Fruit fly (Drosophila melanogaster) whole organism, embryonic: ENCODE measurements around the gene Ser12.
A peak's percentile ranks its signal among the peaks of the same experiment; 100 is the strongest.

Experiments used
- Atf6 ChIP-seq: fragments of 200-800 bp; sonication (Bioruptor generic); IDR thresholded peaks from 2 replicates; pipeline ENCODE4 v1.3.6; 2022; ENCODE audit warnings: missing biosample characterization, missing genetic modification characterization
- Bdp1 ChIP-seq: fragments of 200-800 bp; sonication (Bioruptor generic); optimal IDR thresholded peaks from 3 replicates; lab custom pipeline; 2016; ENCODE audit warnings: missing biosample characterization, missing genetic modification characterization
- CG11456 ChIP-seq: fragments of 200-800 bp; sonication (Bioruptor generic); IDR thresholded peaks from 3 replicates; pipeline ENCODE4 v1.3.6; 2022; ENCODE audit warnings: missing biosample characterization, missing genetic modification characterization
- CG13296 ChIP-seq: fragments of 200-800 bp; sonication (Bioruptor generic); optimal IDR thresholded peaks from 3 replicates; lab custom pipeline; 2018; ENCODE audit warnings: missing biosample characterization, mild to moderate bottlenecking, missing genetic modification characterization
- CG14441 ChIP-seq: fragments of 200-800 bp; sonication (Bioruptor generic); IDR thresholded peaks from 2 replicates; pipeline ENCODE4 v1.3.6; 2022; ENCODE audit warnings: missing biosample characterization, missing genetic modification characterization
- CG14860 ChIP-seq: fragments of 200-800 bp; sonication (Bioruptor generic); IDR thresholded peaks from 3 replicates; pipeline ENCODE4 v1.3.6; 2022; ENCODE audit warnings: missing biosample characterization, missing genetic modification characterization; ENCODE audit not compliant: partially characterized antibody
- CG15011 ChIP-seq: fragments of 200-800 bp; sonication (Bioruptor generic); optimal IDR thresholded peaks from 3 replicates; lab custom pipeline; 2018; ENCODE audit warnings: missing biosample characterization, mild to moderate bottlenecking, missing genetic modification characterization
- CG17328 ChIP-seq: fragments of 200-800 bp; sonication (Bioruptor generic); IDR thresholded peaks from 2 replicates; pipeline ENCODE4 v1.3.6; 2022; ENCODE audit warnings: missing biosample characterization, missing genetic modification characterization
- CG17912 ChIP-seq: fragments of 200-800 bp; sonication (Bioruptor generic); optimal IDR thresholded peaks from 2 replicates; lab custom pipeline; 2018; ENCODE audit warnings: missing biosample characterization, mild to moderate bottlenecking, missing genetic modification characterization
- CG4328 ChIP-seq: fragments of 200-800 bp; sonication (Bioruptor generic); optimal IDR thresholded peaks from 3 replicates; lab custom pipeline; 2017; ENCODE audit warnings: missing biosample characterization, missing genetic modification reagents, missing genetic modification characterization
- CG4360 ChIP-seq: fragments of 200-800 bp; sonication (Bioruptor generic); IDR thresholded peaks from 2 replicates; pipeline ENCODE4 v1.3.6; 2022; ENCODE audit warnings: missing biosample characterization, missing genetic modification characterization
- CG4424 ChIP-seq: fragments of 200-800 bp; sonication (Bioruptor generic); optimal IDR thresholded peaks from 3 replicates; lab custom pipeline; 2016; ENCODE audit warnings: missing biosample characterization, missing genetic modification characterization
- CG6689 ChIP-seq: fragments of 200-800 bp; sonication (Bioruptor generic); IDR thresholded peaks from 2 replicates; pipeline ENCODE4 v1.3.6; 2022; ENCODE audit warnings: missing biosample characterization, missing genetic modification characterization
- CG7357 ChIP-seq: fragments of 200-800 bp; sonication (Bioruptor generic); IDR thresholded peaks from 3 replicates; pipeline ENCODE4 v1.3.6; 2022; ENCODE audit warnings: missing biosample characterization, missing genetic modification characterization
- CHES-1-like ChIP-seq: fragments of 200-800 bp; sonication (Bioruptor generic); optimal IDR thresholded peaks from 2 replicates; lab custom pipeline; 2016; ENCODE audit warnings: missing biosample characterization, missing genetic modification characterization
- Ets65A ChIP-seq: fragments of 200-800 bp; sonication (Bioruptor generic); peaks from one replicate; lab custom pipeline; 2016; ENCODE audit warnings: missing biosample characterization, missing genetic modification characterization
- Gsc ChIP-seq: fragments of 200-800 bp; sonication (Bioruptor generic); IDR thresholded peaks from 2 replicates; pipeline ENCODE4 v1.3.6; 2022; ENCODE audit warnings: missing biosample characterization, missing genetic modification characterization
- Hmr ChIP-seq: fragments of 200-800 bp; sonication (Bioruptor generic); optimal IDR thresholded peaks from 3 replicates; lab custom pipeline; 2017; ENCODE audit warnings: mild to moderate bottlenecking, missing biosample characterization, missing genetic modification reagents, missing genetic modification characterization
- Hr78 ChIP-seq, 2 experiments: fragments of 200-800 bp in 1 of 2; fragments of >200 bp in 1 of 2; sonication (Bioruptor generic) in 1 of 2; optimal IDR thresholded peaks; 2 replicates each; lab custom pipeline; 2017 to 2019; ENCODE audit warnings: missing biosample characterization in 2 of 2, missing genetic modification characterization in 2 of 2, mild to moderate bottlenecking in 1 of 2, moderate library complexity in 1 of 2
- Lim3 ChIP-seq: fragments of 200-800 bp; sonication (Bioruptor generic); IDR thresholded peaks from 2 replicates; pipeline ENCODE4 v1.3.6; 2022; ENCODE audit warnings: missing biosample characterization, missing genetic modification characterization
- Sox102F ChIP-seq: fragments of 200-800 bp; sonication (Bioruptor generic); optimal IDR thresholded peaks from 2 replicates; lab custom pipeline; 2018; ENCODE audit warnings: missing biosample characterization, mild to moderate bottlenecking, missing genetic modification characterization, moderate library complexity
- Vsx1 ChIP-seq: fragments of 200-800 bp; sonication (Bioruptor generic); optimal IDR thresholded peaks from 2 replicates; lab custom pipeline; 2017; ENCODE audit warnings: missing biosample characterization, mild to moderate bottlenecking, missing genetic modification characterization, missing genetic modification reagents
- abd-A ChIP-seq: fragments of 200-800 bp; sonication (Bioruptor generic); optimal IDR thresholded peaks from 3 replicates; lab custom pipeline; 2019; ENCODE audit warnings: missing biosample characterization, mild to moderate bottlenecking, missing genetic modification characterization, moderate library complexity
- chif ChIP-seq, 2 experiments: fragments of 200-800 bp; sonication (Bioruptor generic); optimal IDR thresholded peaks; 3 replicates each; lab custom pipeline; 2016; ENCODE audit warnings: missing biosample characterization in 2 of 2, missing genetic modification characterization in 2 of 2
- dan ChIP-seq: fragments of 200-800 bp; sonication (Bioruptor generic); IDR thresholded peaks from 2 replicates; pipeline ENCODE4 v1.3.6; 2022; ENCODE audit warnings: missing biosample characterization, missing genetic modification characterization
- disco-r ChIP-seq: fragments of 200-800 bp; sonication (Bioruptor generic); optimal IDR thresholded peaks from 2 replicates; lab custom pipeline; 2016; ENCODE audit warnings: missing biosample characterization, missing genetic modification characterization
- dysf ChIP-seq: fragments of 200-800 bp; sonication (Bioruptor generic); IDR thresholded peaks from 3 replicates; pipeline ENCODE4 v1.3.6; 2022; ENCODE audit warnings: missing biosample characterization, missing genetic modification characterization
- exex ChIP-seq: fragments of 200-800 bp; sonication (Bioruptor generic); optimal IDR thresholded peaks from 4 replicates; lab custom pipeline; 2018; ENCODE audit warnings: missing biosample characterization, mild to moderate bottlenecking, missing genetic modification characterization, moderate library complexity
- gce ChIP-seq: fragments of 200-800 bp; sonication (Bioruptor generic); IDR thresholded peaks from 3 replicates; pipeline ENCODE4 v1.3.6; 2022; ENCODE audit warnings: missing biosample characterization, missing genetic modification characterization
- gem ChIP-seq: fragments of 200-800 bp; sonication (Bioruptor generic); optimal IDR thresholded peaks from 2 replicates; lab custom pipeline; 2019; ENCODE audit warnings: missing biosample characterization, mild to moderate bottlenecking, missing genetic modification characterization, moderate library complexity
- gsb-n ChIP-seq: fragments of 200-800 bp; sonication (Bioruptor generic); optimal IDR thresholded peaks from 3 replicates; lab custom pipeline; 2018; ENCODE audit warnings: missing biosample characterization, mild to moderate bottlenecking, missing genetic modification characterization
- gt ChIP-seq: fragments of 200-800 bp; sonication (Bioruptor generic); IDR thresholded peaks from 2 replicates; pipeline ENCODE4 v1.3.6; 2022; ENCODE audit warnings: missing biosample characterization, missing genetic modification characterization
- hbn ChIP-seq: fragments of 200-800 bp; sonication (Bioruptor generic); IDR thresholded peaks from 2 replicates; pipeline ENCODE4 v1.3.6; 2022; ENCODE audit warnings: missing biosample characterization, missing genetic modification characterization; ENCODE audit not compliant: partially characterized antibody
- nau ChIP-seq: fragments of 200-800 bp; sonication (Bioruptor generic); optimal IDR thresholded peaks from 3 replicates; lab custom pipeline; 2017; ENCODE audit warnings: missing biosample characterization, mild to moderate bottlenecking, missing genetic modification characterization, missing genetic modification reagents
- prd ChIP-seq, 3 experiments: fragments of >200 bp in 2 of 3; fragments of 200-800 bp in 1 of 3; sonication (Bioruptor generic) in 1 of 3; optimal IDR thresholded peaks in 2 of 3; IDR thresholded peaks in 1 of 3; 2 replicates in 2 of 3; 3 replicates in 1 of 3; pipeline versions ENCODE4 v1.3.6 to Lab custom; 2017 to 2022; ENCODE audit warnings: missing biosample characterization in 1 of 3, missing genetic modification characterization in 1 of 3
- row ChIP-seq: fragments of 200-800 bp; sonication (Bioruptor generic); IDR thresholded peaks from 3 replicates; pipeline ENCODE4 v1.3.6; 2022; ENCODE audit warnings: missing biosample characterization, missing genetic modification characterization
- sens ChIP-seq: fragments of 200-800 bp; sonication (Bioruptor generic); peaks from one replicate; lab custom pipeline; 2016; ENCODE audit warnings: missing biosample characterization, missing genetic modification characterization
- seq ChIP-seq: fragments of 200-800 bp; sonication (Bioruptor generic); IDR thresholded peaks from 2 replicates; pipeline ENCODE4 v1.3.6; 2022; ENCODE audit warnings: missing biosample characterization, missing genetic modification characterization
- slbo ChIP-seq: fragments of 200-800 bp; sonication (Bioruptor generic); IDR thresholded peaks from 2 replicates; pipeline ENCODE4 v1.3.6; 2022; ENCODE audit warnings: missing biosample characterization, missing genetic modification characterization
- ttk ChIP-seq: fragments of 200-800 bp; sonication (Bioruptor generic); IDR thresholded peaks from 2 replicates; pipeline ENCODE4 v2.1.2; 2022; ENCODE audit warnings: missing biosample characterization, missing genetic modification characterization

Gene Ser12

dm6 chr2L:2265221-2265620 lies 14.1 kb upstream of the Ser12 start, which contains the start of gene CG34049:
TSS of gene CG34049 (minus strand) at chr2L:2265321.
- TF ChIP-seq Hr78 (GFP tag; optimal IDR thresholded peaks at IDR 0.05; lab: Kevin White, UChicago) (no peak), hbn (GFP tag; lab: Robert Waterston, UW) (no peak), CG17912 (GFP tag; lab: Kevin White, UChicago) (no peak), Lim3 (GFP tag; lab: Robert Waterston, UW) (no peak), exex (no peak)

- no peak for TF ChIP-seq gsb-n
- TF ChIP-seq CG15011 (GFP tag; lab: Kevin White, UChicago), result no peak
- no peak for TF ChIP-seq Atf6 (GFP tag; lab: Robert Waterston, UW)
- no peak for TF ChIP-seq chif (GFP tag; optimal IDR thresholded peaks at IDR 0.05; lab: Kevin White, UChicago)
- no peak for TF ChIP-seq Vsx1 (GFP tag; lab: Kevin White, UChicago)
- no peak for TF ChIP-seq CG4424 (GFP tag; lab: Kevin White, UChicago)
Measured at dm6 chr2L:2263142-2263541, 12.1 kb upstream of the Ser12 start, which contains the start of gene CG4270. TSS of gene CG4270 (plus strand) at chr2L:2263442.

dm6 chr2L:2254950-2255349 lies 3.9 kb upstream of the Ser12 start, which contains the start of gene Send1:
TSS of gene Send1 (minus strand) at chr2L:2255050.
- TF ChIP-seq CG11456 (no peak), abd-A (no peak), Sox102F (GFP tag; lab: Kevin White, UChicago) (no peak), CG14441 (no peak)

dm6 chr2L:2252745-2253144 lies 1.7 kb upstream of the Ser12 start, which contains the start of gene CG17234:
TSS of gene CG17234 (plus strand) at chr2L:2253045.
- TF ChIP-seq CG4328 (GFP tag; lab: Kevin White, UChicago), result no peak

- TF ChIP-seq CHES-1-like (no peak), CG4360 (GFP tag; lab: Robert Waterston, UW) (no peak), gt (GFP tag; lab: Robert Waterston, UW) (no peak), Gsc (GFP tag; lab: Robert Waterston, UW) (no peak)
Measured at dm6 chr2L:2252241-2252640, 1.2 kb upstream of the Ser12 start, which contains the start of gene CG17239. TSS of gene CG17239 (minus strand) at chr2L:2252341.

- TF ChIP-seq ttk (GFP tag; lab: Robert Waterston, UW), result 0 out of 2 replicates have a peak, but pooled peaks have one; percentile 9
- TF ChIP-seq slbo (GFP tag; lab: Robert Waterston, UW), result peak; percentile 27; the same call in 1 of the 2 replicates
- 0 out of 2 replicates have a peak, but pooled peaks have one; percentile 27 for TF ChIP-seq CG6689 (GFP tag; lab: Robert Waterston, UW)
- no peak for TF ChIP-seq Bdp1 (GFP tag; lab: Kevin White, UChicago)
- 0 out of 2 replicates have a peak, but pooled peaks have one; percentile 39 for TF ChIP-seq CG17328 (GFP tag; lab: Robert Waterston, UW)
- TF ChIP-seq row (GFP tag; lab: Robert Waterston, UW), result peak; percentile 32; the same call in 2 of the 3 replicates
- TF ChIP-seq gce (GFP tag; lab: Robert Waterston, UW), result 0 out of 3 replicates have a peak, but pooled peaks have one; percentile 7
- TF ChIP-seq CG14860 (GFP tag; lab: Robert Waterston, UW), result no peak
- TF ChIP-seq sens, result peak; percentile 70
- no peak for TF ChIP-seq disco-r (GFP tag; lab: Kevin White, UChicago)
- no peak for TF ChIP-seq CG13296 (GFP tag; lab: Kevin White, UChicago)
- peak; percentile 7 for TF ChIP-seq Hmr (GFP tag; lab: Kevin White, UChicago)
- TF ChIP-seq dan (GFP tag; lab: Robert Waterston, UW), result no peak
- TF ChIP-seq dysf (GFP tag; lab: Robert Waterston, UW), result 0 out of 3 replicates have a peak, but pooled peaks have one; percentile 31
- TF ChIP-seq Ets65A (GFP tag; lab: Kevin White, UChicago), result peak; percentile 93
- no peak for TF ChIP-seq nau (GFP tag; lab: Kevin White, UChicago)
- TF ChIP-seq gem, result peak; percentile 23
- 0 out of 3 replicates have a peak, but pooled peaks have one; percentile 30 for TF ChIP-seq CG7357
- peak; percentile 26 for TF ChIP-seq Sox102F (GFP tag; lab: Kevin White, UChicago)
- no peak for TF ChIP-seq prd (optimal IDR thresholded peaks at IDR 0.05; lab: Kevin White, UChicago)
- TF ChIP-seq prd (GFP tag; IDR thresholded peaks at IDR 0.05; lab: Robert Waterston, UW), result peak; percentile 65; the same call in 2 of the 3 replicates
- TF ChIP-seq seq, result 0 out of 2 replicates have a peak, but pooled peaks have one; percentile 11
Measured at dm6 chr2L:2249578-2249977, 1.5 kb downstream of the Ser12 start.
